Fruit fly (Drosophila melanogaster): Measurements from ENCODE around the gene CG4598.

dm6 chr2L:9930280-9930679 lies 11.9 kb downstream of the CG4598 start, which contains the start of gene CG42367:
- TF ChIP-seq CG7045 (GFP tag; optimal IDR thresholded peaks at IDR 0.05) (no peak), Crg-1 (GFP tag; optimal IDR thresholded peaks at IDR 0.05) (no peak), ovo (GFP tag; optimal IDR thresholded peaks at IDR 0.05) (no peak), CG33017 (tag; optimal IDR thresholded peaks at IDR 0.05) (no peak)
